Worm (Caenorhabditis elegans) whole organism, L4 larva: ENCODE results near the gene Y48E1C.4.

Experiments used
- D1046.2 ChIP-seq: fragments of 200-800 bp; sonication (Bioruptor generic); IDR thresholded peaks from 2 replicates; pipeline ENCODE4 v1.3.6; 2022; ENCODE audit warnings: missing genetic modification characterization, missing compliant biosample characterization
- T26A8.4 ChIP-seq: fragments of 200-800 bp; sonication (Bioruptor generic); IDR thresholded peaks from 2 replicates; pipeline ENCODE4 v1.3.6; 2022; ENCODE audit warnings: missing genetic modification characterization, missing compliant biosample characterization
- Y105C5A.15 ChIP-seq: fragments of 200-800 bp; sonication (Bioruptor generic); IDR thresholded peaks from 2 replicates; pipeline ENCODE4 v1.3.6; 2022; ENCODE audit warnings: missing genetic modification characterization, missing compliant biosample characterization
- Y5F2A.4 ChIP-seq: fragments of 200-800 bp; sonication (Bioruptor generic); optimal IDR thresholded peaks from 2 replicates; lab custom pipeline; 2018; ENCODE audit warnings: mild to moderate bottlenecking, missing genetic modification characterization, missing compliant biosample characterization
- Y75B8A.6 ChIP-seq: fragments of 200-800 bp; sonication (Bioruptor generic); IDR thresholded peaks from 2 replicates; pipeline ENCODE4 v1.3.6; 2022; ENCODE audit warnings: missing genetic modification reagents, missing genetic modification characterization, missing compliant biosample characterization
- ama-1 ChIP-seq: fragments of 150-350 bp; optimal IDR thresholded peaks from 2 replicates; lab custom pipeline; 2014; ENCODE audit warnings: inconsistent platforms, mixed read lengths
- ceh-28 ChIP-seq: fragments of 150-350 bp; optimal IDR thresholded peaks from 2 replicates; lab custom pipeline; 2014; ENCODE audit warnings: missing biosample characterization, missing genetic modification reagents, missing genetic modification characterization
- ceh-32 ChIP-seq: sonication (generic microtip); optimal IDR thresholded peaks from 2 replicates; lab custom pipeline; 2016; ENCODE audit warnings: mild to moderate bottlenecking, missing genetic modification characterization, missing compliant biosample characterization; ENCODE audit not compliant: poor library complexity
- ceh-44 ChIP-seq: fragments of 200-800 bp; sonication (Bioruptor generic); IDR thresholded peaks from 2 replicates; pipeline ENCODE4 v1.3.6; 2022; ENCODE audit warnings: missing genetic modification reagents, missing genetic modification characterization, missing compliant biosample characterization
- ceh-82 ChIP-seq: sonication (generic microtip); optimal IDR thresholded peaks from 2 replicates; lab custom pipeline; 2017; ENCODE audit warnings: missing biosample characterization, missing genetic modification characterization
- ces-1 ChIP-seq: fragments of 150-350 bp; sonication (generic microtip); optimal IDR thresholded peaks from 4 replicates; lab custom pipeline; 2014; ENCODE audit warnings: missing biosample characterization, missing genetic modification reagents, missing genetic modification characterization
- ctbp-1 ChIP-seq: fragments of 200-800 bp; sonication (Bioruptor generic); IDR thresholded peaks from 2 replicates; pipeline ENCODE4 v1.3.6; 2022; ENCODE audit warnings: missing genetic modification reagents, missing genetic modification characterization, missing compliant biosample characterization
- dmd-6 ChIP-seq: fragments of 200-800 bp; sonication (Bioruptor generic); IDR thresholded peaks from 2 replicates; pipeline ENCODE4 v1.3.6; 2022; ENCODE audit warnings: missing genetic modification reagents, missing genetic modification characterization, missing compliant biosample characterization
- dmd-9 ChIP-seq: fragments of 200-800 bp; sonication (Bioruptor generic); IDR thresholded peaks from 2 replicates; pipeline ENCODE4 v1.3.6; 2022; ENCODE audit warnings: missing genetic modification reagents, missing genetic modification characterization, missing compliant biosample characterization
- dpl-1 ChIP-seq: fragments of 150-350 bp; optimal IDR thresholded peaks from 2 replicates; lab custom pipeline; 2014; ENCODE audit warnings: missing biosample characterization, missing genetic modification reagents, missing genetic modification characterization
- duxl-1 ChIP-seq: sonication (generic microtip); optimal IDR thresholded peaks from 2 replicates; lab custom pipeline; 2016; ENCODE audit warnings: mild to moderate bottlenecking, missing genetic modification characterization, moderate library complexity, missing compliant biosample characterization; ENCODE audit not compliant: poor library complexity
- dve-1 ChIP-seq: sonication (generic microtip); optimal IDR thresholded peaks from 2 replicates; lab custom pipeline; 2017; ENCODE audit warnings: antibody characterized with exemption, mild to moderate bottlenecking, missing genetic modification characterization, missing compliant biosample characterization; ENCODE audit not compliant: insufficient read depth
- gei-8 ChIP-seq: fragments of 200-800 bp; sonication (Bioruptor generic); optimal IDR thresholded peaks from 2 replicates; lab custom pipeline; 2018; ENCODE audit warnings: mild to moderate bottlenecking, missing genetic modification characterization, missing compliant biosample characterization
- hlh-11 ChIP-seq: fragments of 200-800 bp; sonication (Bioruptor generic); optimal IDR thresholded peaks from 2 replicates; lab custom pipeline; 2018; ENCODE audit warnings: mild to moderate bottlenecking, missing genetic modification characterization, missing compliant biosample characterization
- hlh-30 ChIP-seq: sonication (generic microtip); optimal IDR thresholded peaks from 2 replicates; lab custom pipeline; 2017; ENCODE audit warnings: antibody characterized with exemption, mild to moderate bottlenecking, missing genetic modification characterization, missing compliant biosample characterization; ENCODE audit not compliant: insufficient read depth
- lin-1 ChIP-seq: fragments of 200-800 bp; sonication (Bioruptor generic); IDR thresholded peaks from 2 replicates; pipeline ENCODE4 v1.3.6; 2022; ENCODE audit warnings: missing genetic modification reagents, missing genetic modification characterization, missing compliant biosample characterization
- lin-29 ChIP-seq: fragments of 200-800 bp; sonication (Bioruptor generic); IDR thresholded peaks from 2 replicates; pipeline ENCODE4 v1.3.6; 2022; ENCODE audit warnings: missing genetic modification reagents, missing genetic modification characterization, missing compliant biosample characterization
- lin-38 ChIP-seq: fragments of 200-800 bp; sonication (Bioruptor generic); IDR thresholded peaks from 2 replicates; pipeline ENCODE4 v1.3.6; 2022; ENCODE audit warnings: missing genetic modification reagents, missing genetic modification characterization, missing compliant biosample characterization
- lsy-2 ChIP-seq, 2 experiments: fragments of 150-350 bp in 1 of 2; sonication (generic microtip) in 1 of 2; optimal IDR thresholded peaks; 2 replicates each; lab custom pipeline; 2014 to 2017; ENCODE audit warnings: missing biosample characterization in 2 of 2, missing genetic modification characterization in 2 of 2
- madf-5 ChIP-seq, 2 experiments: fragments of 200-800 bp; sonication (Bioruptor generic); IDR thresholded peaks; 2 replicates each; pipeline ENCODE4 v1.3.6; 2022; ENCODE audit warnings: missing compliant biosample characterization in 2 of 2, missing genetic modification characterization in 2 of 2
- mep-1 ChIP-seq: fragments of 150-350 bp; sonication (generic microtip); optimal IDR thresholded peaks from 3 replicates; lab custom pipeline; 2014; ENCODE audit warnings: missing biosample characterization, missing genetic modification characterization
- mes-2 ChIP-seq: sonication (generic microtip); optimal IDR thresholded peaks from 2 replicates; lab custom pipeline; 2016; ENCODE audit warnings: missing genotype, mild to moderate bottlenecking, missing genetic modification characterization, missing compliant biosample characterization; ENCODE audit not compliant: poor library complexity, severe bottlenecking
- mxl-3 ChIP-seq: fragments of 200-800 bp; sonication (Bioruptor generic); optimal IDR thresholded peaks from 2 replicates; lab custom pipeline; 2018; ENCODE audit warnings: mild to moderate bottlenecking, missing genetic modification characterization, missing compliant biosample characterization
- nhr-102 ChIP-seq: sonication (generic microtip); optimal IDR thresholded peaks from 2 replicates; lab custom pipeline; 2016; ENCODE audit warnings: mild to moderate bottlenecking, missing genetic modification characterization, moderate library complexity, missing compliant biosample characterization
- nhr-6 ChIP-seq: fragments of 150-350 bp; optimal IDR thresholded peaks from 2 replicates; lab custom pipeline; 2014; ENCODE audit warnings: missing biosample characterization, missing genetic modification characterization
- nhr-76 ChIP-seq: fragments of 150-350 bp; optimal IDR thresholded peaks from 2 replicates; lab custom pipeline; 2014; ENCODE audit warnings: missing biosample characterization, missing genetic modification characterization
- nhr-77 ChIP-seq: fragments of 150-350 bp; optimal IDR thresholded peaks from 2 replicates; lab custom pipeline; 2014; ENCODE audit warnings: missing biosample characterization, missing genetic modification characterization
- pha-4 ChIP-seq, 2 experiments: fragments of 150-350 bp in 1 of 2; fragments of 200-800 bp in 1 of 2; sonication (Bioruptor generic) in 1 of 2; IDR thresholded peaks in 1 of 2; optimal IDR thresholded peaks in 1 of 2; 2 replicates each; pipeline versions ENCODE4 v1.3.6 to Lab custom; 2014 to 2022; ENCODE audit warnings: missing genetic modification characterization in 2 of 2, missing genetic modification reagents in 2 of 2, missing biosample characterization in 1 of 2, missing compliant biosample characterization in 1 of 2
- php-3 ChIP-seq: fragments of 200-800 bp; sonication (Bioruptor generic); IDR thresholded peaks from 2 replicates; pipeline ENCODE4 v1.3.6; 2022; ENCODE audit warnings: missing genetic modification reagents, missing genetic modification characterization, missing compliant biosample characterization
- pqm-1 ChIP-seq: sonication (generic microtip); optimal IDR thresholded peaks from 2 replicates; lab custom pipeline; 2017; ENCODE audit warnings: missing biosample characterization, missing genetic modification characterization
- set-16 ChIP-seq: fragments of 200-800 bp; sonication (Bioruptor generic); IDR thresholded peaks from 2 replicates; pipeline ENCODE4 v1.3.6; 2022; ENCODE audit warnings: missing genetic modification reagents, missing genetic modification characterization, missing compliant biosample characterization
- snpc-4 ChIP-seq: fragments of 150-350 bp; optimal IDR thresholded peaks from 2 replicates; lab custom pipeline; 2014; ENCODE audit warnings: missing biosample characterization, missing genetic modification characterization
- spr-1 ChIP-seq: sonication (generic microtip); optimal IDR thresholded peaks from 2 replicates; lab custom pipeline; 2016; ENCODE audit warnings: mild to moderate bottlenecking, missing genetic modification characterization, missing compliant biosample characterization
- tag-97 ChIP-seq: fragments of 200-800 bp; sonication (Bioruptor generic); IDR thresholded peaks from 2 replicates; pipeline ENCODE4 v1.3.6; 2022; ENCODE audit warnings: missing genetic modification characterization, missing compliant biosample characterization
- tra-1 ChIP-seq: fragments of 200-800 bp; sonication (Bioruptor generic); IDR thresholded peaks from 2 replicates; pipeline ENCODE4 v1.3.6; 2022; ENCODE audit warnings: missing genetic modification reagents, missing genetic modification characterization, missing compliant biosample characterization
- unc-130 ChIP-seq: sonication (generic microtip); optimal IDR thresholded peaks from 2 replicates; lab custom pipeline; 2016; ENCODE audit warnings: missing genetic modification reagents, missing genetic modification characterization, missing compliant biosample characterization
- unc-62 ChIP-seq, 3 experiments: fragments of 150-350 bp in 1 of 3; sonication (generic microtip); optimal IDR thresholded peaks in 2 of 3; peaks in 1 of 3; 1 replicate in 1 of 3; 2 replicates in 2 of 3; lab custom pipeline; 2014 to 2017; ENCODE audit warnings: missing biosample characterization in 3 of 3, missing genetic modification characterization in 3 of 3, missing genetic modification reagents in 3 of 3, missing genotype in 1 of 3
- vab-7 ChIP-seq: fragments of 200-800 bp; sonication (Bioruptor generic); IDR thresholded peaks from 2 replicates; pipeline ENCODE4 v1.3.6; 2022; ENCODE audit warnings: missing genetic modification reagents, missing genetic modification characterization, missing compliant biosample characterization
- zfp-2 ChIP-seq: sonication (generic microtip); optimal IDR thresholded peaks from 2 replicates; lab custom pipeline; 2016; ENCODE audit warnings: mild to moderate bottlenecking, missing genetic modification characterization, missing compliant biosample characterization
- zip-2 ChIP-seq: fragments of 150-350 bp; optimal IDR thresholded peaks from 2 replicates; lab custom pipeline; 2014; ENCODE audit warnings: missing biosample characterization, missing genetic modification characterization
- ztf-11 ChIP-seq: fragments of 150-350 bp; optimal IDR thresholded peaks from 2 replicates; lab custom pipeline; 2014; ENCODE audit warnings: missing biosample characterization, missing genetic modification characterization
- ztf-7 ChIP-seq: fragments of 150-350 bp; optimal IDR thresholded peaks from 2 replicates; lab custom pipeline; 2014; ENCODE audit warnings: missing biosample characterization, missing genetic modification characterization

Gene Y48E1C.4

DNA sequence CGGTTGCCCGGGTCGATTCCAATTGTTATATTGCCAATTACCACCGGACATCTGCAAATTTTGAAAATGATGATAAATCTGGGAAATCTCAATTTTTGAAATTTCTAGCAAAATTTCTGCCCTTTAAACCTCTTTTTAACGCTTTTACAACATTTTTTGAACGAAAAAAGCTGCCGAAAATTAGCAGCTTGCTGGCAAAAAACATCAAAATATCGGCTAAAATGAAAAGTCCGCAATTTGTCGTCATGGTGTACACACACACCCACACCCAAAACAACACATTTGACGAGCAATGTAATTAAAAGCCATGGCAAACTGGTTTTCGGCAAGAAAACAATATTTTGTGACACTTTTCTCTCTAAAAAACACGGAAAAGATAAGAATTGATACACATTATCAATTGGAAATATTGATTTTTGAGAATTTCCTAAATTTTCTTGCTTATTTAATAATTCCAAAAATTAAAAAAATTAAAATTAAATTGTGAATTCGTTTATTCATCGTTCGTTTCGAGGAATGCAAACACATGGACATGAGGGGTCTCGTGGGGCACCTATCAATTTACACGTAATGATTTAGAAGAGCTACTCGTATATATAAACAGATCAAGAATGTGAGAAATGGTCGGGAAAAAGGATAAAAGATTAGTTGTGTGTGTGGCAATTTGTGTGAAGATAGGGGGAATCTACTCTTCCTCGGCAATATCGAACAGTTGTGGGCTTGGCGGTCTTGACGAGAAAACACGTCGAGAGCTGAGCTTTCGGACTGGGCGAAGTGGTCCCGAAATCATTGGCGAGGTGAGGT is 24.2 kb upstream of the Y48E1C.4 start, which contains the start of gene pqn-27 (continued):
- TF ChIP-seq pha-4 (GFP tag; IDR thresholded peaks at IDR 0.05; lab: Robert Waterston, UW) (peak; percentile 55; the same call in 1 of the 2 replicates), pha-4 (tag; optimal IDR thresholded peaks at IDR 0.05; lab: Kevin White, UChicago) (no peak), pqm-1 (tag; lab: Kevin White, UChicago) (no peak), dpl-1 (GFP tag; lab: Kevin White, UChicago) (peak; percentile 49), spr-1 (tag; lab: Kevin White, UChicago) (peak; percentile 51), vab-7 (GFP tag; lab: Robert Waterston, UW) (0 out of 2 replicates have a peak, but pooled peaks have one; percentile 20), nhr-76 (tag; lab: Kevin White, UChicago) (no peak), zfp-2 (tag; lab: Kevin White, UChicago) (no peak), dve-1 (tag; lab: Kevin White, UChicago) (peak; percentile 81), nhr-6 (tag; lab: Kevin White, UChicago) (peak; percentile 73), ctbp-1 (GFP tag; lab: Robert Waterston, UW) (no peak; the same call in none of the 2 replicates), lin-29 (GFP tag; lab: Robert Waterston, UW) (0 out of 2 replicates have a peak, but pooled peaks have one; percentile 9), nhr-77 (tag; lab: Kevin White, UChicago) (peak; percentile 75), ceh-28 (tag; lab: Kevin White, UChicago) (no peak), Y75B8A.6 (GFP tag; lab: Robert Waterston, UW) (peak; percentile 34; the same call in 1 of the 2 replicates), dmd-6 (peak; percentile 77), hlh-30 (tag; lab: Kevin White, UChicago) (peak; percentile 66), dmd-9 (GFP tag; lab: Robert Waterston, UW) (no peak), T26A8.4 (GFP tag; lab: Robert Waterston, UW) (peak; percentile 96), ama-1 (lab: Kevin White, UChicago) (peak; percentile 97), Y105C5A.15 (GFP tag; lab: Robert Waterston, UW) (no peak), nhr-102 (tag; lab: Kevin White, UChicago) (peak; percentile 59), madf-5 (GFP tag; IDR thresholded peaks at IDR 0.05; lab: Robert Waterston, UW) (no peak), tra-1 (GFP tag; lab: Robert Waterston, UW) (no peak), lin-38 (GFP tag; lab: Robert Waterston, UW) (peak; percentile 74), mxl-3 (peak; percentile 72), ces-1 (GFP tag; lab: Kevin White, UChicago) (no peak), snpc-4 (tag; lab: Kevin White, UChicago) (no peak), php-3 (GFP tag; lab: Robert Waterston, UW) (peak; percentile 79; the same call in 1 of the 2 replicates)

DNA sequence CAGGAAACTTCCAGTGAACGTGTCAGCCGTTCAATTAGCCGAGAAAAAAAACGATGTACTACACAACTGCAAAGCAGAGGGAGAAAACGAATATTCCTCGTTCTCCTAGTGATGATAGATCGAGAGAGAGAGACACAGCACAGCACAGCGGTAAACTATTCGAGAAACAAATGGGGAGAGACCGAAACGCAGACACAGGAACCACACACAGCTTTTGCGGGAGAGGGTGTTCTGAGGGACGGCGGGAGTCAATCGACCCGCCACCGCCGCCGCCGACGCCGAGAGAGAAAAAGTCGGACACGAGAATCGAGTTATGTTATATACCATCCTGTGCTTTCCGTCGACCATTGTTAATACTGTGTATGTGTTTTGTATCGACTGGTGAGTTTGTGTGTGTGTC is 20.0 kb upstream of the Y48E1C.4 start:
- TF ChIP-seq nhr-77 (tag; lab: Kevin White, UChicago) (peak; percentile 33), hlh-11 (tag; lab: Kevin White, UChicago) (peak; percentile 75), lsy-2 (tag; optimal IDR thresholded peaks at IDR 0.05; lab: Kevin White, UChicago) (no peak), lin-1 (GFP tag; lab: Robert Waterston, UW) (no peak), pqm-1 (tag; lab: Kevin White, UChicago) (no peak), dve-1 (tag; lab: Kevin White, UChicago) (peak; percentile 34), Y5F2A.4 (GFP tag; lab: Kevin White, UChicago) (no peak), ceh-44 (GFP tag; lab: Robert Waterston, UW) (no peak), mes-2 (tag; lab: Kevin White, UChicago) (peak; percentile 28), set-16 (GFP tag; lab: Robert Waterston, UW) (peak; percentile 66), tag-97 (GFP tag; lab: Robert Waterston, UW) (no peak), zip-2 (tag; lab: Kevin White, UChicago) (no peak), gei-8 (GFP tag; lab: Kevin White, UChicago) (no peak), ceh-32 (no peak), ztf-7 (no peak), mep-1 (tag; lab: Kevin White, UChicago) (peak; percentile 57), unc-62 (GFP tag; optimal IDR thresholded peaks at IDR 0.05 in 1 of 2; lab: Kevin White, UChicago) (peak in 1 of 2 experiments; percentile 77), unc-62 (tag; optimal IDR thresholded peaks at IDR 0.05; lab: Kevin White, UChicago) (no peak), D1046.2 (GFP tag; lab: Robert Waterston, UW) (no peak), unc-130 (no peak), ztf-11 (tag; lab: Kevin White, UChicago) (no peak), ceh-82 (tag; lab: Kevin White, UChicago) (no peak), duxl-1 (tag; lab: Kevin White, UChicago) (no peak)
